Fruit fly (Drosophila melanogaster) whole organism, embryonic: ENCODE results near the gene CG43338.

Source experiments
- CG2120 ChIP-seq: fragments of 200-800 bp; sonication (Bioruptor generic); optimal IDR thresholded peaks from 3 replicates; lab custom pipeline; 2016; ENCODE audit warnings: missing biosample characterization, missing genetic modification characterization
- Dad ChIP-seq: fragments of 200-800 bp; sonication (Bioruptor generic); optimal IDR thresholded peaks from 3 replicates; lab custom pipeline; 2016; ENCODE audit warnings: missing biosample characterization, missing genetic modification characterization
- H2.0 ChIP-seq: fragments of 200-800 bp; sonication (Bioruptor generic); IDR thresholded peaks from 2 replicates; pipeline ENCODE4 v1.3.6; 2022; ENCODE audit warnings: missing biosample characterization, missing genetic modification characterization
- Mrtf ChIP-seq: fragments of 200-800 bp; sonication (Bioruptor generic); IDR thresholded peaks from 3 replicates; pipeline ENCODE4 v1.3.6; 2022; ENCODE audit warnings: missing biosample characterization, missing genetic modification characterization

DNA sequence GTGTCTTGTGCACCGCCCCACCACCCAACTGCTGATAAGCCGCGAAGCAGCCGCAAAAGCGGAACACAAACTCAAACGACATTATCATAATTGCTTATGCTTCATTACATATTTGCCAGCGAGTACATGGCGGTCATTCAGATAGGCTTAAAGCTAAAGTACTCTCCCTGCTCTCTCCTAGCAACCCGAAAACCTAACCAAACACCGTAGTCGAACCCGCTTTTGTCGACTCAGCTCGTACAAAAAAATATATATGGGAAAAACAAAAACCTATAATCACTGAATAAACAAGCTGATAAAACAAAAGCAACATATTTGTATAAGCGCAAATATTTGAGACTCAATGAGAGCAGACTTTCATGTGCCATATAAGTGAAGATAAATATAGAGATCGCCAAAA lies 44.1 kb downstream of the CG43338 start:
- TF ChIP-seq Mrtf (GFP tag; lab: Robert Waterston, UW) (peak; percentile 56; the same call in 1 of the 3 replicates), Dad (GFP tag; lab: Kevin White, UChicago) (peak; percentile 75), H2.0 (GFP tag; lab: Robert Waterston, UW) (peak; percentile 57), CG2120 (GFP tag; lab: Kevin White, UChicago) (peak; percentile 80)
